Worm (Caenorhabditis elegans) whole organism, mixed stage, embryonic: ENCODE results near the gene slc-9B.2.
"Not testable (repeated sequence)": the region's sequence is repeated elsewhere in the genome, so short reads cannot be mapped to it uniquely, and the experiment has no call there.

ENCODE experiments used
- M03D4.4 ChIP-seq: sonication (generic microtip); optimal IDR thresholded peaks from 2 replicates; lab custom pipeline; 2017; ENCODE audit warnings: mild to moderate bottlenecking, missing genetic modification characterization, missing compliant biosample characterization
- bed-3 ChIP-seq: fragments of 200-800 bp; sonication (Bioruptor generic); optimal IDR thresholded peaks from 3 replicates; lab custom pipeline; 2018; ENCODE audit warnings: mild to moderate bottlenecking, missing genetic modification characterization, moderate library complexity, missing compliant biosample characterization
- ceh-43 ChIP-seq: fragments of 200-800 bp; sonication (Bioruptor generic); optimal IDR thresholded peaks from 2 replicates; lab custom pipeline; 2018; ENCODE audit warnings: mild to moderate bottlenecking, missing genetic modification characterization, moderate library complexity, missing compliant biosample characterization
- ceh-83 ChIP-seq: fragments of 200-800 bp; sonication (Bioruptor generic); optimal IDR thresholded peaks from 2 replicates; lab custom pipeline; 2018; ENCODE audit warnings: mild to moderate bottlenecking, missing genetic modification characterization, missing compliant biosample characterization
- ces-1 ChIP-seq: fragments of 150-350 bp; optimal IDR thresholded peaks from 2 replicates; lab custom pipeline; 2014; ENCODE audit warnings: missing biosample characterization, missing genetic modification reagents, missing genetic modification characterization
- cnd-1 ChIP-seq: fragments of 200-800 bp; sonication (Bioruptor generic); optimal IDR thresholded peaks from 2 replicates; lab custom pipeline; 2018; ENCODE audit warnings: mild to moderate bottlenecking, missing genetic modification characterization, missing compliant biosample characterization
- drap-1 ChIP-seq: fragments of 200-800 bp; sonication (Bioruptor generic); optimal IDR thresholded peaks from 3 replicates; lab custom pipeline; 2018; ENCODE audit warnings: mild to moderate bottlenecking, missing genetic modification characterization, missing compliant biosample characterization
- elt-1 ChIP-seq: sonication (generic microtip); optimal IDR thresholded peaks from 2 replicates; lab custom pipeline; 2017; ENCODE audit warnings: missing genetic modification characterization, mild to moderate bottlenecking, missing compliant biosample characterization, antibody characterized with exemption, moderate library complexity, borderline replicate concordance; ENCODE audit not compliant: insufficient read depth
- elt-3 ChIP-seq: fragments of 150-350 bp; optimal IDR thresholded peaks from 2 replicates; lab custom pipeline; 2014; ENCODE audit warnings: missing biosample characterization, missing genetic modification characterization
- flh-1 ChIP-seq: fragments of 200-800 bp; sonication (Bioruptor generic); optimal IDR thresholded peaks from 2 replicates; lab custom pipeline; 2018; ENCODE audit warnings: mild to moderate bottlenecking, missing genetic modification characterization, moderate library complexity, missing compliant biosample characterization
- ham-2 ChIP-seq: fragments of 200-800 bp; sonication (Bioruptor generic); optimal IDR thresholded peaks from 2 replicates; lab custom pipeline; 2018; ENCODE audit warnings: mild to moderate bottlenecking, missing genetic modification characterization, missing compliant biosample characterization
- lin-13 ChIP-seq: fragments of 150-350 bp; optimal IDR thresholded peaks from 2 replicates; lab custom pipeline; 2014; ENCODE audit warnings: missing biosample characterization, missing genetic modification characterization
- lin-32 ChIP-seq: fragments of 200-800 bp; sonication (Bioruptor generic); optimal IDR thresholded peaks from 2 replicates; lab custom pipeline; 2018; ENCODE audit warnings: mild to moderate bottlenecking, missing genetic modification characterization, missing compliant biosample characterization
- lsy-2 ChIP-seq: fragments of 150-350 bp; optimal IDR thresholded peaks from 2 replicates; lab custom pipeline; 2014; ENCODE audit warnings: missing biosample characterization, missing genetic modification characterization
- mab-5 ChIP-seq: fragments of 150-350 bp; optimal IDR thresholded peaks from 2 replicates; lab custom pipeline; 2014; ENCODE audit warnings: missing biosample characterization, missing genetic modification characterization
- mep-1 ChIP-seq: fragments of 150-350 bp; optimal IDR thresholded peaks from 2 replicates; lab custom pipeline; 2017; ENCODE audit warnings: missing biosample characterization, missing genetic modification reagents, missing genetic modification characterization, inconsistent platforms
- mls-2 ChIP-seq: sonication (generic microtip); optimal IDR thresholded peaks from 2 replicates; lab custom pipeline; 2016; ENCODE audit warnings: mild to moderate bottlenecking, missing genetic modification characterization, moderate library complexity, missing compliant biosample characterization
- nhr-237 ChIP-seq: fragments of 150-350 bp; optimal IDR thresholded peaks from 2 replicates; lab custom pipeline; 2014; ENCODE audit warnings: missing biosample characterization, missing genetic modification characterization
- nhr-28 ChIP-seq: fragments of 150-350 bp; optimal IDR thresholded peaks from 2 replicates; lab custom pipeline; 2014; ENCODE audit warnings: missing biosample characterization, missing genetic modification characterization
- nhr-76 ChIP-seq: sonication (generic microtip); optimal IDR thresholded peaks from 2 replicates; lab custom pipeline; 2017; ENCODE audit warnings: missing biosample characterization, missing genetic modification characterization
- pha-4 ChIP-seq: fragments of 150-350 bp; optimal IDR thresholded peaks from 2 replicates; lab custom pipeline; 2018; ENCODE audit warnings: missing biosample characterization, missing genetic modification reagents, missing genetic modification characterization
- sem-2 ChIP-seq: fragments of 200-800 bp; sonication (Bioruptor generic); optimal IDR thresholded peaks from 2 replicates; lab custom pipeline; 2018; ENCODE audit warnings: mild to moderate bottlenecking, missing genetic modification characterization, missing compliant biosample characterization
- snpc-4 ChIP-seq: fragments of 150-350 bp; optimal IDR thresholded peaks from 2 replicates; lab custom pipeline; 2014; ENCODE audit warnings: missing biosample characterization, missing genetic modification characterization
- sptf-1 ChIP-seq: sonication (generic microtip); optimal IDR thresholded peaks from 2 replicates; lab custom pipeline; 2017; ENCODE audit warnings: mild to moderate bottlenecking, missing genetic modification characterization, moderate library complexity, missing compliant biosample characterization
- tbx-8 ChIP-seq: fragments of 200-800 bp; sonication (Bioruptor generic); optimal IDR thresholded peaks from 2 replicates; lab custom pipeline; 2018; ENCODE audit warnings: mild to moderate bottlenecking, missing genetic modification characterization, moderate library complexity, missing compliant biosample characterization
- unc-120 ChIP-seq: sonication (generic microtip); optimal IDR thresholded peaks from 2 replicates; lab custom pipeline; 2017; ENCODE audit warnings: missing genetic modification characterization, missing compliant biosample characterization; ENCODE audit not compliant: poor library complexity, severe bottlenecking
- unc-39 ChIP-seq: fragments of 150-350 bp; optimal IDR thresholded peaks from 2 replicates; lab custom pipeline; 2014; ENCODE audit warnings: missing biosample characterization, missing genetic modification characterization
- unc-62 ChIP-seq: fragments of 150-350 bp; optimal IDR thresholded peaks from 2 replicates; lab custom pipeline; 2014; ENCODE audit warnings: missing biosample characterization, missing genetic modification reagents, missing genetic modification characterization
- zip-8 ChIP-seq: fragments of 150-350 bp; optimal IDR thresholded peaks from 2 replicates; lab custom pipeline; 2014; ENCODE audit warnings: missing biosample characterization, missing genetic modification characterization
- ztf-11 ChIP-seq: fragments of 150-350 bp; optimal IDR thresholded peaks from 2 replicates; lab custom pipeline; 2014; ENCODE audit warnings: missing biosample characterization, missing genetic modification characterization

The slc-9B.2 gene

DNA sequence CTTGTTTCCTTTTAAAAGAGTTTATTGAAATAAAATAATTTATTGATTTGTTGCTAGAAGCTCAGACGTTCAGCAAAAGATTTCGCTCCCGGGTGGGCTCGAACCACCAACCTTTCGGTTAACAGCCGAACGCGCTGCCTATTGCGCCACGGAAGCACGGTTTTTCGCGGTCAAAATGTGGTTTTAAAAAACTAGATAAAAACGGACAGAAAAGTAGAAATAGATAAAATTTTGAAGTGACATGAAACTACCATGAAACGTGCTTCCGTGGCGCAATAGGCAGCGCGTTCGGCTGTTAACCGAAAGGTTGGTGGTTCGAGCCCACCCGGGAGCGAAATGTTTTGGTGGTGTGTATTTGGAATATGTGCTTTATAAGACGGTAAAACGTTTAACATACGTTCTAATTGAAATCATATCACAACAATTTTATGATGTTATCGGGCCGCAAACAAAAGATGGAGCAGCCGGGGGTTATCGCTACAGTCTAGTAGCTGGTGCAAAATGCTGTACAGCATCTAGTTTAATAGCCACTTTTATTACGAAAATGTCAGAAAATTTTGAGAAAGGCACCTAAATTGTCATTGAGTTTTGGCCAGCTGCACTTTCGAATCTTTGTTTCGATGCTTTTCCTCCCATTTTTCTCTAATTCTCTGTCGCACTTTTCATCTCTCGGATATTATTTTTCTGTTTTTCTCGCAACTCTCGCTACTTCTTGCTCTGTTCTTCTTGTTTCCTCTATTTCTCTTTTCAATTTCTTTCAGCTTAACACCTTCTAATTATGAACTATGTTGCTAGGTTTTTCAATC, at the start of gene slc-9B.2:
Gene slc-9B.2, plus strand, starts transcription at position 756 of the 806 bp plus-strand sequence.
- TF ChIP-seq ces-1 (GFP tag; lab: Kevin White, UChicago); mab-5; lsy-2: not testable (repeated sequence)

DNA sequence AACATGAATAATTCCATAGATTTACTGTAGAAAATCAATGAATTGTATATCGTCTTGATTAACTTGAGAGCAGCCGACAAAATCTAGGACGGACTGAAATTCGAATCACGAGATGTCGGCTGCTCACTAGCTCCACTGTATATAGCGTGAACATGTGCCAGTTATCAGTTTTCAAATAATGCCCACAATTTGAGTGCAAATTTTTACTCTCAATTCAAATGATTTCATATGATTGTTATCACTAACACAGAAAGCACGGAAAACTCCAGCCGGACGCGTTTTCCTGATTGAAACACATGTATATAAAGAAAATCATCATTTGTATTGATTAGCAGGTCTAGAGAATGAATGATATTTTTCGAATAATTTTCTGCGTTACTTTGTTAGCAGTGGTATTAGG, 46.4 kb upstream of the slc-9B.2 start, which contains the start of gene oac-5:
Gene oac-5, plus strand, starts transcription at position 301 of the 400 bp plus-strand sequence.
- TF ChIP-seq ham-2 (GFP tag; lab: Kevin White, UChicago) (no peak), mab-5 (no peak), ceh-43 (GFP tag; lab: Kevin White, UChicago) (no peak), ces-1 (GFP tag; lab: Kevin White, UChicago) (no peak), unc-39 (tag; lab: Kevin White, UChicago) (no peak), pha-4 (tag; lab: Kevin White, UChicago) (no peak), bed-3 (GFP tag; lab: Kevin White, UChicago) (no peak), unc-62 (GFP tag; lab: Kevin White, UChicago) (no peak), drap-1 (GFP tag; lab: Kevin White, UChicago) (no peak), nhr-76 (no peak), nhr-237 (tag; lab: Kevin White, UChicago) (no peak), tbx-8 (no peak), elt-3 (tag; lab: Kevin White, UChicago) (no peak), ztf-11 (no peak), mls-2 (tag; lab: Kevin White, UChicago) (no peak), nhr-28 (tag; lab: Kevin White, UChicago) (no peak), mep-1 (tag; lab: Kevin White, UChicago) (no peak)

DNA sequence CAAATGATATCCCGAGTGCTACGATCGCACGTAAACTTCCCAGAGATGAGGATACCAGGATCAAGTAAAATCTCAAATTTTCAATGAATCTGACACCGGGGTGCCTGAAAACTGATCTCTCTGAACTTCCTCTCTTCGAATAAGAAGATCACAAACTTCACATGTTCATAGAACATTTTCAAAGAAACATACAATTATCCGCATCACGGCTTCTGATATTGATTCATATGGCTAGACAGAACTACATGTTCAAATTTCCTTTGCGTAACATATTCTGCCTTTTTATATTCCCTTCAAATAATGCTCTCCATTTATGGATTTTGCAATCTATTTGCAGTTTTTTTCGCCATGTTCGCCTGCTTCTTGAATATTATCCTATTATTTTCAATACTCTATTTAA, 41.8 kb upstream of the slc-9B.2 start, which contains the start of gene srbc-83:
Gene srbc-83, plus strand, starts transcription at position 301 of the 400 bp plus-strand sequence.
- TF ChIP-seq cnd-1 (tag; lab: Kevin White, UChicago) (no peak), M03D4.4 (tag; lab: Kevin White, UChicago) (no peak), ham-2 (GFP tag; lab: Kevin White, UChicago) (no peak), tbx-8 (no peak), lin-13 (tag; lab: Kevin White, UChicago) (no peak), zip-8 (no peak), unc-62 (GFP tag; lab: Kevin White, UChicago) (no peak), ztf-11 (no peak), ces-1 (GFP tag; lab: Kevin White, UChicago) (no peak), unc-120 (tag; lab: Kevin White, UChicago) (no peak), mep-1 (tag; lab: Kevin White, UChicago) (no peak), elt-1 (tag; lab: Kevin White, UChicago) (no peak), pha-4 (tag; lab: Kevin White, UChicago) (no peak), ceh-43 (GFP tag; lab: Kevin White, UChicago) (no peak), sem-2 (GFP tag; lab: Kevin White, UChicago) (no peak), elt-3 (tag; lab: Kevin White, UChicago) (no peak), nhr-28 (tag; lab: Kevin White, UChicago) (no peak), mls-2 (tag; lab: Kevin White, UChicago) (no peak), nhr-76 (no peak), lsy-2 (no peak)

DNA sequence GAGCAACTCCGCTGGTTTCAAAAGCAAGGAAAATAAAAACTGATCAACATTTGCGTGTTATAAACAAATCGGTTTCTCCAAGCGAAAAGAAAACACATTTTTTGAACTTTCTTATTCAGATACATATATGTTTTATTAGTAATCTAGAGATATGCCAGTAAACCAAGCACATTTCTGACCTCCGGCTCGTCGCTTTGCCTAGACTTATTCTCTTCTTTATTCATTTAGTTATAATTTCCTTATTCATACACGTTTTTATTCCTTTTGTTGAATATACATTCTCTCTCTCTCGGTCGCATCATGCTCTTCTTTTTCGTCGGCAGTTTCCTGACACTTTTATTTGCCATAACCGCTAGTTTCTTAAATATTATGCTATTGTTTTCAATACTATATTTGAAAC, 40.2 kb upstream of the slc-9B.2 start, which contains the start of gene srbc-84:
Gene srbc-84, plus strand, starts transcription at position 301 of the 400 bp plus-strand sequence.
- TF ChIP-seq ceh-83 (GFP tag; lab: Kevin White, UChicago) (no peak), ham-2 (GFP tag; lab: Kevin White, UChicago) (no peak), bed-3 (GFP tag; lab: Kevin White, UChicago) (no peak), nhr-237 (tag; lab: Kevin White, UChicago) (no peak), snpc-4 (tag; lab: Kevin White, UChicago) (no peak), drap-1 (GFP tag; lab: Kevin White, UChicago) (no peak), elt-1 (tag; lab: Kevin White, UChicago) (no peak), tbx-8 (no peak), nhr-76 (no peak), flh-1 (GFP tag; lab: Kevin White, UChicago) (no peak), lin-32 (GFP tag; lab: Kevin White, UChicago) (no peak), ztf-11 (no peak), elt-3 (tag; lab: Kevin White, UChicago) (no peak), lin-13 (tag; lab: Kevin White, UChicago) (no peak), sptf-1 (tag; lab: Kevin White, UChicago) (no peak)
